Fruit fly (Drosophila melanogaster) Kc167 (cell line): ENCODE measurements around the gene eIF2Bbeta.

Experiments
- Myc ChIP-seq: fragments of >200 bp; optimal IDR thresholded peaks from 2 replicates; lab custom pipeline; 2017; ENCODE audit warnings: missing external identifiers
- Sin3A ChIP-seq: fragments of >200 bp; optimal IDR thresholded peaks from 2 replicates; lab custom pipeline; 2018; ENCODE audit warnings: missing external identifiers
- h ChIP-seq: fragments of >200 bp; optimal IDR thresholded peaks from 3 replicates; lab custom pipeline; 2018; ENCODE audit warnings: missing external identifiers
- insv ChIP-seq: fragments of >200 bp; optimal IDR thresholded peaks from 3 replicates; lab custom pipeline; 2018; ENCODE audit warnings: missing external identifiers
- ttk ChIP-seq: sonication (Bioruptor generic); optimal IDR thresholded peaks from 2 replicates; lab custom pipeline; 2017; ENCODE audit warnings: missing external identifiers

DNA sequence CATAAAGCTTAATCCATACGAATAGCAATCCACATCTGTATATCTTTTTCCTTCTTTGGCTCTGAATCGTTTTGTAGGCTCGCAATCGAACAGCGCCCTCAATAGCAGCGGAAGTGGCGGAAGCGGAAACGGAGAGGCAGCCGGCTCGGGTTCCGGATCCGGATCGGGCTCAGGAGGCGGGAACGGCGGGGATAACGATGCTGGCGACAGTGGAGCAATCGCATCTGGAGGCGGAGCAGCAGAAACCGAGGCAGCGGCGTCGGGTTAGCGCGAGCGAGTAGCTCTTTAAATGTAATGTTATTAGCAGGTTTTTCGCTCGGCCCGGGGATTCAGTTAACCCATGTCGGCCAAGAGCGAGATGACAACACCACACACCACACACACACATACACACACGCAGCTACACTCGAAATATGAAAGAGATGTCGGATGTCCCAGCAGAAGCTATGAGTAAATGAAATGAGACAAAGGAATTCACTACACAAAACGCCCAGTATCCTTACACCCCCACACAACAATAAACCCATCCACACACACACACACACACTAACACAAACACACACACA lies 27.3 kb upstream of the eIF2Bbeta start:
- TF ChIP-seq Sin3A (lab: Kevin White, UChicago) (no peak), ttk (lab: Kevin White, UChicago) (no peak), Myc (no peak), insv (no peak), h (lab: Kevin White, UChicago) (no peak)
